Worm (Caenorhabditis elegans) whole organism, young adult: ENCODE data around the gene Y38F1A.2.

Experiments used
- B0019.2 ChIP-seq: fragments of 200-800 bp; sonication (Bioruptor generic); conservative IDR thresholded peaks from 2 replicates; pipeline ENCODE4 v1.3.6; 2022; ENCODE audit warnings: missing genetic modification reagents, missing genetic modification characterization, missing compliant biosample characterization
- B0035.1 ChIP-seq: sonication (generic microtip); optimal IDR thresholded peaks from 2 replicates; lab custom pipeline; 2016; ENCODE audit warnings: missing genetic modification characterization, mild to moderate bottlenecking, missing compliant biosample characterization, missing genotype, missing genetic modification reagents
- B0261.1 ChIP-seq: sonication (generic microtip); optimal IDR thresholded peaks from 2 replicates; lab custom pipeline; 2016; ENCODE audit warnings: mild to moderate bottlenecking, missing genetic modification characterization, moderate library complexity, missing compliant biosample characterization
- B0336.3 ChIP-seq: fragments of 200-800 bp; sonication (Bioruptor generic); IDR thresholded peaks from 2 replicates; pipeline ENCODE4 v1.3.6; 2022; ENCODE audit warnings: missing genetic modification characterization, missing compliant biosample characterization
- C17E4.6 ChIP-seq: fragments of 200-800 bp; sonication (Bioruptor generic); IDR thresholded peaks from 2 replicates; pipeline ENCODE4 v1.3.6; 2022; ENCODE audit warnings: missing genetic modification reagents, missing genetic modification characterization, missing compliant biosample characterization
- D2030.7 ChIP-seq: fragments of 200-800 bp; sonication (Bioruptor generic); IDR thresholded peaks from 2 replicates; pipeline ENCODE4 v1.3.6; 2022; ENCODE audit warnings: missing genetic modification reagents, missing genetic modification characterization, missing compliant biosample characterization
- F37B4.10 ChIP-seq: fragments of 200-800 bp; sonication (Bioruptor generic); IDR thresholded peaks from 2 replicates; pipeline ENCODE4 v1.3.6; 2022; ENCODE audit warnings: missing genetic modification characterization, missing compliant biosample characterization
- F55B11.4 ChIP-seq: sonication (generic microtip); optimal IDR thresholded peaks from 2 replicates; lab custom pipeline; 2016; ENCODE audit warnings: missing compliant biosample characterization, missing genetic modification characterization, borderline replicate concordance; ENCODE audit not compliant: insufficient read depth
- F57C9.4 ChIP-seq: sonication (generic microtip); optimal IDR thresholded peaks from 2 replicates; lab custom pipeline; 2017; ENCODE audit warnings: mild to moderate bottlenecking, missing genetic modification characterization, missing compliant biosample characterization
- Y53F4B.3 ChIP-seq: fragments of 200-800 bp; sonication (Bioruptor generic); IDR thresholded peaks from 2 replicates; pipeline ENCODE4 v1.3.6; 2022; ENCODE audit warnings: missing genetic modification reagents, missing genetic modification characterization, missing compliant biosample characterization
- Y53G8AR.9 ChIP-seq: fragments of 200-800 bp; sonication (Bioruptor generic); conservative IDR thresholded peaks from 2 replicates; pipeline ENCODE4 v1.3.6; 2022; ENCODE audit warnings: missing genetic modification reagents, missing genetic modification characterization, missing compliant biosample characterization
- Y67H2A.10 ChIP-seq: fragments of 200-800 bp; sonication (Bioruptor generic); conservative IDR thresholded peaks from 2 replicates; pipeline ENCODE4 v1.3.6; 2022; ENCODE audit warnings: missing genetic modification reagents, missing genetic modification characterization, missing compliant biosample characterization
- Y95B8A.8 ChIP-seq: fragments of 200-800 bp; sonication (Bioruptor generic); IDR thresholded peaks from 2 replicates; pipeline ENCODE4 v1.3.6; 2022; ENCODE audit warnings: missing genetic modification reagents, missing genetic modification characterization, missing compliant biosample characterization
- ZK185.1 ChIP-seq: sonication (generic microtip); optimal IDR thresholded peaks from 2 replicates; lab custom pipeline; 2016; ENCODE audit warnings: mild to moderate bottlenecking, missing genetic modification characterization, missing compliant biosample characterization; ENCODE audit not compliant: poor library complexity, severe bottlenecking
- ama-1 ChIP-seq, 3 experiments: fragments of 150-350 bp in 1 of 3; sonication (generic microtip) in 2 of 3; optimal IDR thresholded peaks; 2 replicates each; lab custom pipeline; 2014 to 2018; ENCODE audit warnings: missing biosample characterization in 2 of 3, missing genetic modification characterization in 2 of 3, missing genetic modification reagents in 2 of 3
- aptf-3 ChIP-seq: fragments of 200-800 bp; sonication (Bioruptor generic); IDR thresholded peaks from 2 replicates; pipeline ENCODE4 v1.3.6; 2022; ENCODE audit warnings: missing genetic modification characterization, missing compliant biosample characterization
- atf-7 ChIP-seq: sonication (generic microtip); optimal IDR thresholded peaks from 2 replicates; lab custom pipeline; 2017; ENCODE audit warnings: mild to moderate bottlenecking, missing genetic modification characterization, missing compliant biosample characterization
- athp-1 ChIP-seq: sonication (generic microtip); optimal IDR thresholded peaks from 2 replicates; lab custom pipeline; 2017; ENCODE audit warnings: mild to moderate bottlenecking, missing genetic modification characterization, missing compliant biosample characterization
- attf-5 ChIP-seq: fragments of 200-800 bp; sonication (Bioruptor generic); optimal IDR thresholded peaks from 2 replicates; lab custom pipeline; 2018; ENCODE audit warnings: mild to moderate bottlenecking, missing genetic modification characterization, missing compliant biosample characterization
- bed-2 ChIP-seq: fragments of 200-800 bp; sonication (Bioruptor generic); IDR thresholded peaks from 2 replicates; pipeline ENCODE4 v1.3.6; 2022; ENCODE audit warnings: missing genetic modification reagents, missing genetic modification characterization, missing compliant biosample characterization
- ccch-3 ChIP-seq: fragments of 200-800 bp; sonication (Bioruptor generic); optimal IDR thresholded peaks from 2 replicates; lab custom pipeline; 2018; ENCODE audit warnings: mild to moderate bottlenecking, missing genetic modification characterization, missing compliant biosample characterization
- cebp-2 ChIP-seq: fragments of 200-800 bp; sonication (Bioruptor generic); IDR thresholded peaks from 2 replicates; pipeline ENCODE4 v1.3.6; 2022; ENCODE audit warnings: missing genetic modification characterization, missing compliant biosample characterization
- ceh-40 ChIP-seq: fragments of 200-800 bp; sonication (Bioruptor generic); IDR thresholded peaks from 2 replicates; pipeline ENCODE4 v1.3.6; 2022; ENCODE audit warnings: missing genetic modification characterization, missing compliant biosample characterization
- ceh-58 ChIP-seq: fragments of 200-800 bp; sonication (Bioruptor generic); IDR thresholded peaks from 2 replicates; pipeline ENCODE4 v1.3.6; 2022; ENCODE audit warnings: missing genetic modification characterization, missing compliant biosample characterization
- dpff-1 ChIP-seq: sonication (generic microtip); optimal IDR thresholded peaks from 2 replicates; lab custom pipeline; 2017; ENCODE audit warnings: mild to moderate bottlenecking, missing genetic modification characterization, missing compliant biosample characterization
- dpl-1 ChIP-seq: fragments of 150-350 bp; optimal IDR thresholded peaks from 2 replicates; lab custom pipeline; 2014; ENCODE audit warnings: missing biosample characterization, missing genetic modification reagents, missing genetic modification characterization
- efl-1 ChIP-seq: fragments of 150-350 bp; optimal IDR thresholded peaks from 2 replicates; lab custom pipeline; 2014; ENCODE audit warnings: missing biosample characterization, missing genetic modification reagents, missing genetic modification characterization
- ekl-4 ChIP-seq: fragments of 200-800 bp; sonication (Bioruptor generic); IDR thresholded peaks from 2 replicates; pipeline ENCODE4 v1.3.6; 2022; ENCODE audit warnings: missing genetic modification reagents, missing genetic modification characterization, missing compliant biosample characterization
- hlh-12 ChIP-seq: sonication (generic microtip); optimal IDR thresholded peaks from 2 replicates; lab custom pipeline; 2016; ENCODE audit warnings: missing genetic modification characterization, missing compliant biosample characterization
- lin-35 ChIP-seq, 3 experiments: fragments of 150-350 bp in 2 of 3; sonication (generic microtip) in 1 of 3; optimal IDR thresholded peaks; 2 replicates each; lab custom pipeline; 2014 to 2018; ENCODE audit warnings: missing biosample characterization in 3 of 3, missing genetic modification characterization in 3 of 3, missing genetic modification reagents in 3 of 3
- lir-1 ChIP-seq: fragments of 200-800 bp; sonication (Bioruptor generic); conservative IDR thresholded peaks from 2 replicates; pipeline ENCODE4 v1.3.6; 2022; ENCODE audit warnings: missing genetic modification reagents, missing genetic modification characterization, missing compliant biosample characterization
- madf-6 ChIP-seq: fragments of 200-800 bp; sonication (Bioruptor generic); IDR thresholded peaks from 2 replicates; pipeline ENCODE4 v1.3.6; 2022; ENCODE audit warnings: missing genetic modification reagents, missing genetic modification characterization, missing compliant biosample characterization
- nhr-179 ChIP-seq: sonication (generic microtip); optimal IDR thresholded peaks from 2 replicates; lab custom pipeline; 2016; ENCODE audit warnings: mild to moderate bottlenecking, missing genetic modification characterization, missing compliant biosample characterization
- nhr-27 ChIP-seq: fragments of 200-800 bp; sonication (Bioruptor generic); optimal IDR thresholded peaks from 2 replicates; lab custom pipeline; 2018; ENCODE audit warnings: mild to moderate bottlenecking, missing genetic modification characterization, moderate library complexity, missing compliant biosample characterization
- nhr-90 ChIP-seq: sonication (generic microtip); optimal IDR thresholded peaks from 2 replicates; lab custom pipeline; 2016; ENCODE audit warnings: missing genotype, mild to moderate bottlenecking, missing genetic modification characterization, missing compliant biosample characterization
- rec-8 ChIP-seq, 2 experiments: sonication (generic microtip); optimal IDR thresholded peaks; 2 replicates each; lab custom pipeline; 2016; ENCODE audit warnings: mild to moderate bottlenecking in 2 of 2, missing genetic modification characterization in 2 of 2, missing genetic modification reagents in 2 of 2, missing genotype in 2 of 2, missing biosample characterization in 1 of 2, missing compliant biosample characterization in 1 of 2, moderate library complexity in 1 of 2
- repo-1 ChIP-seq: sonication (generic microtip); optimal IDR thresholded peaks from 2 replicates; lab custom pipeline; 2017; ENCODE audit warnings: mild to moderate bottlenecking, missing genetic modification characterization, missing compliant biosample characterization
- rpc-1 ChIP-seq, 2 experiments: fragments of 150-350 bp in 1 of 2; sonication (generic microtip) in 1 of 2; optimal IDR thresholded peaks; 2 replicates each; lab custom pipeline; 2014 to 2018; ENCODE audit warnings: missing biosample characterization in 1 of 2, missing genetic modification characterization in 1 of 2, missing genetic modification reagents in 1 of 2, missing genotype in 1 of 2
- snpc-1.1 ChIP-seq: sonication (generic microtip); optimal IDR thresholded peaks from 2 replicates; lab custom pipeline; 2017; ENCODE audit warnings: missing genetic modification characterization, mild to moderate bottlenecking, missing compliant biosample characterization, antibody characterized with exemption, moderate library complexity, missing genotype, missing genetic modification reagents; ENCODE audit not compliant: insufficient read depth
- snpc-1.3 ChIP-seq: sonication (generic microtip); optimal IDR thresholded peaks from 2 replicates; lab custom pipeline; 2017; ENCODE audit warnings: missing genetic modification characterization, mild to moderate bottlenecking, missing compliant biosample characterization, antibody characterized with exemption, moderate library complexity, missing genotype, missing genetic modification reagents; ENCODE audit not compliant: insufficient read depth
- snpc-3.4 ChIP-seq: sonication (generic microtip); optimal IDR thresholded peaks from 2 replicates; lab custom pipeline; 2017; ENCODE audit warnings: missing genetic modification characterization, mild to moderate bottlenecking, missing compliant biosample characterization, antibody characterized with exemption, moderate library complexity, missing genotype, missing genetic modification reagents
- tlf-1 ChIP-seq: fragments of 200-800 bp; sonication (Bioruptor generic); optimal IDR thresholded peaks from 2 replicates; lab custom pipeline; 2018; ENCODE audit warnings: mild to moderate bottlenecking, missing genetic modification characterization, missing compliant biosample characterization
- unc-130 ChIP-seq: sonication (generic microtip); optimal IDR thresholded peaks from 2 replicates; lab custom pipeline; 2016; ENCODE audit warnings: missing genetic modification reagents, missing genetic modification characterization, missing compliant biosample characterization
- xnd-1 ChIP-seq: sonication (generic microtip); optimal IDR thresholded peaks from 2 replicates; lab custom pipeline; 2016; ENCODE audit warnings: missing genotype, missing genetic modification reagents, missing genetic modification characterization, missing compliant biosample characterization
- ztf-22 ChIP-seq: fragments of 200-800 bp; sonication (Bioruptor generic); optimal IDR thresholded peaks from 2 replicates; lab custom pipeline; 2018; ENCODE audit warnings: mild to moderate bottlenecking, missing genetic modification characterization, moderate library complexity, missing compliant biosample characterization
- ztf-3 ChIP-seq: fragments of 200-800 bp; sonication (Bioruptor generic); optimal IDR thresholded peaks from 2 replicates; lab custom pipeline; 2018; ENCODE audit warnings: mild to moderate bottlenecking, missing genetic modification characterization, missing compliant biosample characterization

The Y38F1A.2 gene

ce11 chrII:12944587-12945126 is 10.1 kb upstream of the Y38F1A.2 start:
- TF ChIP-seq F55B11.4 (tag; lab: Kevin White, UChicago) (no peak), unc-130 (GFP tag; lab: Kevin White, UChicago) (peak; percentile 92), lin-35 (GFP tag; optimal IDR thresholded peaks at IDR 0.05; lab: Kevin White, UChicago) (peak in 2 of 3 experiments; percentile 63 to 79), ceh-40 (GFP tag; lab: Robert Waterston, UW) (0 out of 2 replicates have a peak, but pooled peaks have one; percentile 80), ztf-22 (GFP tag; lab: Kevin White, UChicago) (peak; percentile 92), rpc-1 (optimal IDR thresholded peaks at IDR 0.05; lab: Kevin White, UChicago) (peak; percentile 38), rpc-1 (tag; optimal IDR thresholded peaks at IDR 0.05; lab: Kevin White, UChicago) (peak; percentile 18), B0019.2 (GFP tag; lab: Robert Waterston, UW) (peak; percentile 76), B0035.1 (peak; percentile 89), snpc-3.4 (tag; lab: Kevin White, UChicago) (peak; percentile 96), ekl-4 (GFP tag; lab: Robert Waterston, UW) (peak; percentile 97), nhr-179 (tag; lab: Kevin White, UChicago) (peak; percentile 40), B0261.1 (tag; lab: Kevin White, UChicago) (peak; percentile 52), cebp-2 (peak; percentile 54; the same call in 1 of the 2 replicates), F57C9.4 (tag; lab: Kevin White, UChicago) (peak; percentile 90), ztf-3 (peak; percentile 83), Y53F4B.3 (peak; percentile 80), Y95B8A.8 (GFP tag; lab: Robert Waterston, UW) (peak; percentile 96), snpc-1.3 (tag; lab: Kevin White, UChicago) (peak; percentile 96), xnd-1 (tag; lab: Kevin White, UChicago) (peak; percentile 67), snpc-1.1 (tag; lab: Kevin White, UChicago) (peak; percentile 98), dpff-1 (tag; lab: Kevin White, UChicago) (peak; percentile 95), athp-1 (tag; lab: Kevin White, UChicago) (peak; percentile 94), repo-1 (tag; lab: Kevin White, UChicago) (peak; percentile 98), nhr-90 (tag; lab: Kevin White, UChicago) (peak; percentile 93), C17E4.6 (GFP tag; lab: Robert Waterston, UW) (peak; percentile 85), D2030.7 (GFP tag; lab: Robert Waterston, UW) (peak; percentile 99), bed-2 (GFP tag; lab: Robert Waterston, UW) (peak; percentile 64; the same call in 1 of the 2 replicates), F37B4.10 (GFP tag; lab: Robert Waterston, UW) (peak; percentile 90; the same call in 1 of the 2 replicates), B0336.3 (GFP tag; lab: Robert Waterston, UW) (peak; percentile 100), attf-5 (GFP tag; lab: Kevin White, UChicago) (peak; percentile 84), aptf-3 (GFP tag; lab: Robert Waterston, UW) (0 out of 2 replicates have a peak, but pooled peaks have one; percentile 39), madf-6 (peak; percentile 93), ama-1 (optimal IDR thresholded peaks at IDR 0.05; lab: Kevin White, UChicago) (peak; percentile 100), ama-1 (GFP tag; optimal IDR thresholded peaks at IDR 0.05; lab: Kevin White, UChicago) (peak; percentile 71 to 77), ZK185.1 (tag; lab: Kevin White, UChicago) (peak; percentile 91), Y53G8AR.9 (GFP tag; lab: Robert Waterston, UW) (peak; percentile 93), rec-8 (tag; optimal IDR thresholded peaks at IDR 0.05; lab: Kevin White, UChicago) (peak; percentile 82 to 98), ceh-58 (GFP tag; lab: Robert Waterston, UW) (0 out of 2 replicates have a peak, but pooled peaks have one; percentile 26), efl-1 (peak; percentile 28), lir-1 (GFP tag; lab: Robert Waterston, UW) (peak; percentile 81), hlh-12 (peak; percentile 24), dpl-1 (GFP tag; lab: Kevin White, UChicago) (peak; percentile 53), ccch-3 (GFP tag; lab: Kevin White, UChicago) (peak; percentile 60), Y67H2A.10 (GFP tag; lab: Robert Waterston, UW) (peak; percentile 56; the same call in 1 of the 2 replicates), atf-7 (peak; percentile 93), nhr-27 (tag; lab: Kevin White, UChicago) (peak; percentile 49), tlf-1 (peak; percentile 95)
